Worm (Caenorhabditis elegans) whole organism, early embryonic: Measurements from ENCODE around the gene crn-7.

Experiments
- B0310.2 ChIP-seq: sonication (generic microtip); optimal IDR thresholded peaks from 2 replicates; lab custom pipeline; 2016; ENCODE audit warnings: mild to moderate bottlenecking, missing genetic modification characterization, missing compliant biosample characterization
- F13C5.2 ChIP-seq: sonication (generic microtip); optimal IDR thresholded peaks from 2 replicates; lab custom pipeline; 2017; ENCODE audit warnings: mild to moderate bottlenecking, missing genetic modification characterization, inconsistent platforms, missing compliant biosample characterization
- aly-1 ChIP-seq: sonication (generic microtip); optimal IDR thresholded peaks from 2 replicates; lab custom pipeline; 2016; ENCODE audit warnings: missing genetic modification characterization, missing compliant biosample characterization
- ama-1 ChIP-seq: fragments of 150-350 bp; optimal IDR thresholded peaks from 2 replicates; lab custom pipeline; 2014
- ceh-13 ChIP-seq: fragments of 200-800 bp; sonication (Bioruptor generic); optimal IDR thresholded peaks from 2 replicates; lab custom pipeline; 2018; ENCODE audit warnings: mild to moderate bottlenecking, missing genetic modification characterization, missing compliant biosample characterization
- ceh-36 ChIP-seq: sonication (generic microtip); optimal IDR thresholded peaks from 2 replicates; lab custom pipeline; 2016; ENCODE audit warnings: missing genetic modification characterization, inconsistent platforms, missing compliant biosample characterization
- ets-7 ChIP-seq: sonication (generic microtip); optimal IDR thresholded peaks from 2 replicates; lab custom pipeline; 2016; ENCODE audit warnings: missing genotype, missing genetic modification characterization, missing compliant biosample characterization
- flt-1 ChIP-seq: fragments of 200-800 bp; sonication (Bioruptor generic); IDR thresholded peaks from 2 replicates; pipeline ENCODE4 v1.3.6; 2022; ENCODE audit warnings: missing genetic modification characterization, missing compliant biosample characterization
- hmbx-1 ChIP-seq: sonication (generic microtip); optimal IDR thresholded peaks from 2 replicates; lab custom pipeline; 2016; ENCODE audit warnings: mild to moderate bottlenecking, missing genetic modification characterization, missing compliant biosample characterization
- hmg-4 ChIP-seq: fragments of 200-800 bp; sonication (Bioruptor generic); optimal IDR thresholded peaks from 2 replicates; lab custom pipeline; 2018; ENCODE audit warnings: mild to moderate bottlenecking, missing genetic modification characterization, missing compliant biosample characterization
- hnd-1 ChIP-seq: sonication (generic microtip); optimal IDR thresholded peaks from 2 replicates; lab custom pipeline; 2016; ENCODE audit warnings: missing genetic modification characterization, missing compliant biosample characterization
- pes-1 ChIP-seq: fragments of 200-800 bp; sonication (Bioruptor generic); IDR thresholded peaks from 2 replicates; pipeline ENCODE4 v1.3.6; 2022; ENCODE audit warnings: missing genetic modification reagents, missing genetic modification characterization, missing compliant biosample characterization
- scrt-1 ChIP-seq: fragments of 200-800 bp; sonication (Bioruptor generic); IDR thresholded peaks from 2 replicates; pipeline ENCODE4 v1.3.6; 2022; ENCODE audit warnings: missing genetic modification characterization, missing compliant biosample characterization
- sea-1 ChIP-seq: fragments of 200-800 bp; sonication (Bioruptor generic); conservative IDR thresholded peaks from 2 replicates; pipeline ENCODE4 v1.3.6; 2022; ENCODE audit warnings: missing genetic modification characterization, missing compliant biosample characterization
- tbx-11 ChIP-seq: fragments of 200-800 bp; sonication (Bioruptor generic); IDR thresholded peaks from 2 replicates; pipeline ENCODE4 v1.3.6; 2022; ENCODE audit warnings: missing genetic modification characterization, missing compliant biosample characterization
- tbx-37 ChIP-seq: fragments of 200-800 bp; sonication (Bioruptor generic); conservative IDR thresholded peaks from 2 replicates; pipeline ENCODE4 v1.3.6; 2022; ENCODE audit warnings: missing genetic modification reagents, missing genetic modification characterization, missing compliant biosample characterization
- tra-4 ChIP-seq: sonication (generic microtip); optimal IDR thresholded peaks from 2 replicates; lab custom pipeline; 2017; ENCODE audit warnings: missing genetic modification characterization, missing compliant biosample characterization

crn-7 gene

ce11 chrIII:8232634-8233033 is 35.7 kb upstream of the crn-7 start, which contains the start of gene henn-1:
Gene henn-1, plus strand, starts transcription at chrIII:8232651.
- no peak for TF ChIP-seq pes-1 (GFP tag; lab: Robert Waterston, UW)
- no peak for TF ChIP-seq ama-1 (lab: Kevin White, UChicago)
- no peak for TF ChIP-seq sea-1
- TF ChIP-seq flt-1: no peak
- no peak for TF ChIP-seq tra-4 (tag; lab: Kevin White, UChicago)
- no peak for TF ChIP-seq tbx-37
- TF ChIP-seq aly-1: no peak
- no peak for TF ChIP-seq ceh-36 (tag; lab: Kevin White, UChicago)
- TF ChIP-seq B0310.2 (tag; lab: Kevin White, UChicago): no peak
- no peak for TF ChIP-seq hmbx-1 (tag; lab: Kevin White, UChicago)
- TF ChIP-seq scrt-1 (GFP tag; lab: Robert Waterston, UW): no peak
- TF ChIP-seq hnd-1 (tag; lab: Kevin White, UChicago): no peak
- TF ChIP-seq ets-7 (tag; lab: Kevin White, UChicago): no peak
- TF ChIP-seq F13C5.2 (tag; lab: Kevin White, UChicago): no peak
- TF ChIP-seq tbx-11 (GFP tag; lab: Robert Waterston, UW): no peak
- no peak for TF ChIP-seq hmg-4 (GFP tag; lab: Kevin White, UChicago)
- TF ChIP-seq ceh-13: no peak

- TF ChIP-seq aly-1: no peak
- TF ChIP-seq ama-1 (lab: Kevin White, UChicago): no peak
- TF ChIP-seq ceh-36 (tag; lab: Kevin White, UChicago): no peak
- no peak for TF ChIP-seq hnd-1 (tag; lab: Kevin White, UChicago)
- TF ChIP-seq hmg-4 (GFP tag; lab: Kevin White, UChicago): no peak
- TF ChIP-seq ets-7 (tag; lab: Kevin White, UChicago): no peak
- no peak for TF ChIP-seq scrt-1 (GFP tag; lab: Robert Waterston, UW)
Measured at ce11 chrIII:8235358-8235757, 33.0 kb upstream of the crn-7 start, which contains the start of gene C02F5.14. Gene C02F5.14, minus strand, starts transcription at chrIII:8235514.

ce11 chrIII:8235880-8236279 is 32.5 kb upstream of the crn-7 start, which contains the start of gene C02F5.5:
Gene C02F5.5, plus strand, starts transcription at chrIII:8236180.
- TF ChIP-seq hmg-4 (GFP tag; lab: Kevin White, UChicago) (no peak), B0310.2 (tag; lab: Kevin White, UChicago) (no peak), sea-1 (no peak), tra-4 (tag; lab: Kevin White, UChicago) (no peak), tbx-37 (no peak), ceh-36 (tag; lab: Kevin White, UChicago) (no peak), hmbx-1 (tag; lab: Kevin White, UChicago) (no peak)

ce11 chrIII:8237827-8238226 is 30.5 kb upstream of the crn-7 start, which contains the start of gene tsp-2:
Gene tsp-2, minus strand, starts transcription at chrIII:8237935.
- TF ChIP-seq aly-1 (no peak), F13C5.2 (tag; lab: Kevin White, UChicago) (no peak), tra-4 (tag; lab: Kevin White, UChicago) (no peak), hmbx-1 (tag; lab: Kevin White, UChicago) (no peak), B0310.2 (tag; lab: Kevin White, UChicago) (no peak), tbx-11 (GFP tag; lab: Robert Waterston, UW) (no peak), tbx-37 (no peak), ets-7 (tag; lab: Kevin White, UChicago) (no peak), hnd-1 (tag; lab: Kevin White, UChicago) (no peak), sea-1 (no peak), flt-1 (no peak), ceh-36 (tag; lab: Kevin White, UChicago) (no peak)

- TF ChIP-seq ceh-36 (tag; lab: Kevin White, UChicago) (no peak), hnd-1 (tag; lab: Kevin White, UChicago) (no peak), scrt-1 (GFP tag; lab: Robert Waterston, UW) (no peak), B0310.2 (tag; lab: Kevin White, UChicago) (no peak), hmg-4 (GFP tag; lab: Kevin White, UChicago) (no peak), F13C5.2 (tag; lab: Kevin White, UChicago) (no peak), sea-1 (no peak), ets-7 (tag; lab: Kevin White, UChicago) (no peak), flt-1 (no peak), pes-1 (GFP tag; lab: Robert Waterston, UW) (no peak), aly-1 (no peak), hmbx-1 (tag; lab: Kevin White, UChicago) (no peak), ceh-13 (no peak), ama-1 (lab: Kevin White, UChicago) (no peak), tbx-11 (GFP tag; lab: Robert Waterston, UW) (no peak), tra-4 (tag; lab: Kevin White, UChicago) (no peak), tbx-37 (no peak)
Measured at ce11 chrIII:8239325-8239724, 29.0 kb upstream of the crn-7 start, which contains the start of gene tsp-1. Gene tsp-1, minus strand, starts transcription at chrIII:8239423.

ce11 chrIII:8240247-8240646 is 28.1 kb upstream of the crn-7 start:
- TF ChIP-seq F13C5.2 (tag; lab: Kevin White, UChicago): no peak
- no peak for TF ChIP-seq aly-1
- TF ChIP-seq tbx-11 (GFP tag; lab: Robert Waterston, UW): no peak
- TF ChIP-seq ets-7 (tag; lab: Kevin White, UChicago): no peak
- TF ChIP-seq tra-4 (tag; lab: Kevin White, UChicago): no peak
- no peak for TF ChIP-seq flt-1
- no peak for TF ChIP-seq pes-1 (GFP tag; lab: Robert Waterston, UW)
- no peak for TF ChIP-seq hmg-4 (GFP tag; lab: Kevin White, UChicago)
- no peak for TF ChIP-seq ama-1 (lab: Kevin White, UChicago)
- no peak for TF ChIP-seq sea-1
- no peak for TF ChIP-seq tbx-37
- TF ChIP-seq B0310.2 (tag; lab: Kevin White, UChicago): no peak
- no peak for TF ChIP-seq scrt-1 (GFP tag; lab: Robert Waterston, UW)
- TF ChIP-seq ceh-13: no peak
- no peak for TF ChIP-seq hmbx-1 (tag; lab: Kevin White, UChicago)
- no peak for TF ChIP-seq hnd-1 (tag; lab: Kevin White, UChicago)
- no peak for TF ChIP-seq ceh-36 (tag; lab: Kevin White, UChicago)

ce11 chrIII:8240948-8241347 is 27.4 kb upstream of the crn-7 start:
- no peak for TF ChIP-seq aly-1
- TF ChIP-seq hmbx-1 (tag; lab: Kevin White, UChicago): no peak
- TF ChIP-seq tbx-11 (GFP tag; lab: Robert Waterston, UW): no peak
- TF ChIP-seq scrt-1 (GFP tag; lab: Robert Waterston, UW): no peak
- no peak for TF ChIP-seq tbx-37
- TF ChIP-seq hnd-1 (tag; lab: Kevin White, UChicago): no peak
- TF ChIP-seq tra-4 (tag; lab: Kevin White, UChicago): no peak
- TF ChIP-seq B0310.2 (tag; lab: Kevin White, UChicago): no peak
- no peak for TF ChIP-seq ceh-36 (tag; lab: Kevin White, UChicago)
- no peak for TF ChIP-seq sea-1
- no peak for TF ChIP-seq F13C5.2 (tag; lab: Kevin White, UChicago)
- no peak for TF ChIP-seq pes-1 (GFP tag; lab: Robert Waterston, UW)
- no peak for TF ChIP-seq hmg-4 (GFP tag; lab: Kevin White, UChicago)
- no peak for TF ChIP-seq ama-1 (lab: Kevin White, UChicago)
- no peak for TF ChIP-seq flt-1
- TF ChIP-seq ceh-13: no peak
- no peak for TF ChIP-seq ets-7 (tag; lab: Kevin White, UChicago)
